Worm (Caenorhabditis elegans) whole organism, early embryonic: Measurements from ENCODE around the gene tat-2.

ENCODE experiments used
- aly-1 ChIP-seq: sonication (generic microtip); optimal IDR thresholded peaks from 2 replicates; lab custom pipeline; 2016; ENCODE audit warnings: missing genetic modification characterization, missing compliant biosample characterization
- ama-1 ChIP-seq: fragments of 150-350 bp; optimal IDR thresholded peaks from 2 replicates; lab custom pipeline; 2014

- TF ChIP-seq aly-1 (no peak), ama-1 (lab: Kevin White, UChicago) (no peak)
Observed at ce11 chrIV:4887258-4887657, 40.6 kb upstream of the tat-2 start, which contains the start of gene T08B6.1.
